Fruit fly (Drosophila melanogaster) whole organism, embryonic: ENCODE results near the gene CG46304.

Source experiments
- Antp ChIP-seq: fragments of 200-800 bp; sonication (Bioruptor generic); optimal IDR thresholded peaks from 3 replicates; lab custom pipeline; 2016; ENCODE audit warnings: missing biosample characterization, missing genetic modification characterization
- B-H1 ChIP-seq: fragments of 200-800 bp; sonication (Bioruptor generic); IDR thresholded peaks from 3 replicates; pipeline ENCODE4 v1.3.6; 2022; ENCODE audit warnings: missing biosample characterization, missing genetic modification characterization
- CG10321 ChIP-seq: fragments of 200-800 bp; sonication (Bioruptor generic); IDR thresholded peaks from 2 replicates; pipeline ENCODE4 v1.3.6; 2022; ENCODE audit warnings: missing biosample characterization, missing genetic modification characterization
- CG10543 ChIP-seq: fragments of 200-800 bp; sonication (Bioruptor generic); optimal IDR thresholded peaks from 3 replicates; lab custom pipeline; 2017; ENCODE audit warnings: missing biosample characterization, mild to moderate bottlenecking, missing genetic modification characterization, moderate library complexity
- CG11504 ChIP-seq: fragments of 200-800 bp; sonication (Bioruptor generic); optimal IDR thresholded peaks from 3 replicates; lab custom pipeline; 2019; ENCODE audit warnings: missing biosample characterization, mild to moderate bottlenecking, missing genetic modification characterization, moderate library complexity
- CG12104 ChIP-seq: fragments of 200-800 bp; sonication (Bioruptor generic); optimal IDR thresholded peaks from 3 replicates; lab custom pipeline; 2016; ENCODE audit warnings: missing biosample characterization, missing genetic modification characterization
- CG12299 ChIP-seq: fragments of 200-800 bp; sonication (Bioruptor generic); optimal IDR thresholded peaks from 2 replicates; lab custom pipeline; 2018; ENCODE audit warnings: missing biosample characterization, mild to moderate bottlenecking, missing genetic modification characterization
- CG12744 ChIP-seq: fragments of 200-800 bp; sonication (Bioruptor generic); optimal IDR thresholded peaks from 2 replicates; lab custom pipeline; 2016; ENCODE audit warnings: missing biosample characterization, missing genetic modification characterization
- CG12769 ChIP-seq: fragments of 200-800 bp; sonication (Bioruptor generic); optimal IDR thresholded peaks from 2 replicates; lab custom pipeline; 2019; ENCODE audit warnings: missing biosample characterization, mild to moderate bottlenecking, missing genetic modification characterization, moderate library complexity
- CG13424 ChIP-seq: fragments of 200-800 bp; sonication (Bioruptor generic); optimal IDR thresholded peaks from 2 replicates; lab custom pipeline; 2019; ENCODE audit warnings: missing biosample characterization, mild to moderate bottlenecking, missing genetic modification characterization, moderate library complexity
- CG14050 ChIP-seq: fragments of 200-800 bp; sonication (Bioruptor generic); IDR thresholded peaks from 3 replicates; pipeline ENCODE4 v1.3.6; 2022; ENCODE audit warnings: missing biosample characterization, missing genetic modification characterization
- CG17802 ChIP-seq: fragments of 200-800 bp; sonication (Bioruptor generic); optimal IDR thresholded peaks from 2 replicates; lab custom pipeline; 2018; ENCODE audit warnings: missing biosample characterization, mild to moderate bottlenecking, missing genetic modification characterization, moderate library complexity
- CG34376 ChIP-seq: fragments of 200-800 bp; sonication (Bioruptor generic); optimal IDR thresholded peaks from 2 replicates; lab custom pipeline; 2018; ENCODE audit warnings: missing biosample characterization, mild to moderate bottlenecking, missing genetic modification characterization
- CG5245 ChIP-seq: fragments of 200-800 bp; sonication (Bioruptor generic); optimal IDR thresholded peaks from 3 replicates; lab custom pipeline; 2016; ENCODE audit warnings: missing biosample characterization, missing genetic modification characterization
- CG6175 ChIP-seq: fragments of 200-800 bp; sonication (Bioruptor generic); IDR thresholded peaks from 3 replicates; pipeline ENCODE4 v1.3.6; 2022; ENCODE audit warnings: missing biosample characterization, missing genetic modification characterization
- CG6683 ChIP-seq: fragments of 200-800 bp; sonication (Bioruptor generic); optimal IDR thresholded peaks from 2 replicates; lab custom pipeline; 2017; ENCODE audit warnings: missing biosample characterization, mild to moderate bottlenecking, missing genetic modification characterization, missing genetic modification reagents
- CG7372 ChIP-seq: fragments of 200-800 bp; sonication (Bioruptor generic); IDR thresholded peaks from 2 replicates; pipeline ENCODE4 v1.3.6; 2022; ENCODE audit warnings: missing biosample characterization, missing genetic modification characterization
- CG7786 ChIP-seq: fragments of 200-800 bp; sonication (Bioruptor generic); optimal IDR thresholded peaks from 2 replicates; lab custom pipeline; 2016; ENCODE audit warnings: missing biosample characterization, missing genetic modification characterization
- CG8388 ChIP-seq: fragments of 200-800 bp; sonication (Bioruptor generic); optimal IDR thresholded peaks from 2 replicates; lab custom pipeline; 2019; ENCODE audit warnings: missing biosample characterization, mild to moderate bottlenecking, missing genetic modification characterization, moderate library complexity
- CG8924 ChIP-seq: fragments of 200-800 bp; optimal IDR thresholded peaks from 3 replicates; lab custom pipeline; 2019; ENCODE audit warnings: missing biosample characterization, mild to moderate bottlenecking, missing genetic modification characterization, moderate library complexity
- CG9817 ChIP-seq: fragments of 200-800 bp; sonication (Bioruptor generic); optimal IDR thresholded peaks from 2 replicates; lab custom pipeline; 2018; ENCODE audit warnings: missing biosample characterization, mild to moderate bottlenecking, missing genetic modification characterization, moderate library complexity
- D19B ChIP-seq: fragments of 200-800 bp; sonication (Bioruptor generic); optimal IDR thresholded peaks from 2 replicates; lab custom pipeline; 2017; ENCODE audit warnings: missing biosample characterization, mild to moderate bottlenecking, missing genetic modification characterization
- E2f2 ChIP-seq: fragments of 200-800 bp; sonication (Bioruptor generic); IDR thresholded peaks from 2 replicates; pipeline ENCODE4 v1.3.6; 2022; ENCODE audit warnings: missing biosample characterization, missing genetic modification characterization
- GATAe ChIP-seq: fragments of 200-800 bp; sonication (Bioruptor generic); conservative IDR thresholded peaks from 2 replicates; pipeline ENCODE4 v1.3.6; 2022; ENCODE audit warnings: missing biosample characterization, missing genetic modification characterization
- H2.0 ChIP-seq: fragments of 200-800 bp; sonication (Bioruptor generic); IDR thresholded peaks from 2 replicates; pipeline ENCODE4 v1.3.6; 2022; ENCODE audit warnings: missing biosample characterization, missing genetic modification characterization
- MTF-1 ChIP-seq: fragments of 200-800 bp; sonication (Bioruptor generic); optimal IDR thresholded peaks from 2 replicates; lab custom pipeline; 2018; ENCODE audit warnings: missing biosample characterization, mild to moderate bottlenecking, missing genetic modification characterization, borderline replicate concordance
- Med ChIP-seq: fragments of 200-800 bp; sonication (Bioruptor generic); peaks from one replicate; lab custom pipeline; 2016; ENCODE audit warnings: missing biosample characterization, missing genetic modification characterization, mild to moderate bottlenecking, inconsistent platforms, moderate library complexity
- Nf-YC ChIP-seq: fragments of 200-800 bp; optimal IDR thresholded peaks from 3 replicates; lab custom pipeline; 2019; ENCODE audit warnings: missing biosample characterization, mild to moderate bottlenecking, missing genetic modification characterization, moderate library complexity
- Optix ChIP-seq: fragments of 200-800 bp; sonication (Bioruptor generic); IDR thresholded peaks from 3 replicates; pipeline ENCODE4 v1.3.6; 2022; ENCODE audit warnings: missing biosample characterization, missing genetic modification characterization
- Poxn ChIP-seq: fragments of 200-800 bp; sonication (Bioruptor generic); IDR thresholded peaks from 2 replicates; pipeline ENCODE4 v1.3.6; 2022; ENCODE audit warnings: missing biosample characterization, missing genetic modification characterization
- Ptx1 ChIP-seq: fragments of 200-800 bp; sonication (Bioruptor generic); IDR thresholded peaks from 2 replicates; pipeline ENCODE4 v1.3.6; 2022; ENCODE audit warnings: missing biosample characterization, missing genetic modification characterization
- Sox100B ChIP-seq: fragments of 200-800 bp; sonication (Bioruptor generic); optimal IDR thresholded peaks from 3 replicates; lab custom pipeline; 2018; ENCODE audit warnings: missing biosample characterization, mild to moderate bottlenecking, missing genetic modification characterization
- ara ChIP-seq: fragments of 200-800 bp; sonication (Bioruptor generic); IDR thresholded peaks from 2 replicates; pipeline ENCODE4 v1.3.6; 2022; ENCODE audit warnings: missing biosample characterization, missing genetic modification characterization
- ase ChIP-seq: fragments of 200-800 bp; sonication (Bioruptor generic); IDR thresholded peaks from 3 replicates; pipeline ENCODE4 v1.3.6; 2022; ENCODE audit warnings: missing biosample characterization, missing genetic modification characterization
- az2 ChIP-seq: fragments of 200-800 bp; sonication (Bioruptor generic); optimal IDR thresholded peaks from 3 replicates; lab custom pipeline; 2016; ENCODE audit warnings: missing biosample characterization, missing genetic modification characterization
- bsh ChIP-seq, 2 experiments: fragments of 200-800 bp; sonication (Bioruptor generic); optimal IDR thresholded peaks; 2 replicates each; lab custom pipeline; 2017 to 2018; ENCODE audit warnings: mild to moderate bottlenecking in 2 of 2, missing biosample characterization in 2 of 2, missing genetic modification characterization in 2 of 2, moderate library complexity in 1 of 2
- chn ChIP-seq: fragments of 200-800 bp; sonication (Bioruptor generic); optimal IDR thresholded peaks from 2 replicates; lab custom pipeline; 2016; ENCODE audit warnings: missing biosample characterization, missing genetic modification characterization
- dpn ChIP-seq, 2 experiments: fragments of 200-800 bp; sonication (Bioruptor generic); optimal IDR thresholded peaks; 3 replicates each; lab custom pipeline; 2016; ENCODE audit warnings: missing biosample characterization in 2 of 2, missing genetic modification characterization in 2 of 2
- gce ChIP-seq: fragments of 200-800 bp; sonication (Bioruptor generic); IDR thresholded peaks from 3 replicates; pipeline ENCODE4 v1.3.6; 2022; ENCODE audit warnings: missing biosample characterization, missing genetic modification characterization
- gsb ChIP-seq: fragments of 200-800 bp; sonication (Bioruptor generic); IDR thresholded peaks from 2 replicates; pipeline ENCODE4 v1.3.6; 2022; ENCODE audit warnings: missing biosample characterization, missing genetic modification characterization
- ken ChIP-seq: fragments of 200-800 bp; sonication (Bioruptor generic); IDR thresholded peaks from 3 replicates; pipeline ENCODE4 v1.3.6; 2022; ENCODE audit warnings: missing biosample characterization, missing genetic modification characterization
- org-1 ChIP-seq: fragments of 200-800 bp; sonication (Bioruptor generic); optimal IDR thresholded peaks from 2 replicates; lab custom pipeline; 2017; ENCODE audit warnings: missing biosample characterization, missing genetic modification characterization
- pb ChIP-seq: fragments of 200-800 bp; sonication (Bioruptor generic); optimal IDR thresholded peaks from 3 replicates; lab custom pipeline; 2016; ENCODE audit warnings: missing biosample characterization, missing genetic modification characterization
- ranshi ChIP-seq: fragments of 200-800 bp; sonication (Bioruptor generic); IDR thresholded peaks from 2 replicates; pipeline ENCODE4 v1.3.6; 2022; ENCODE audit warnings: missing biosample characterization, missing genetic modification characterization
- sima ChIP-seq: fragments of 200-800 bp; sonication (Bioruptor generic); optimal IDR thresholded peaks from 2 replicates; lab custom pipeline; 2016; ENCODE audit warnings: missing biosample characterization, missing genetic modification characterization
- tap ChIP-seq: fragments of 200-800 bp; optimal IDR thresholded peaks from 3 replicates; lab custom pipeline; 2019; ENCODE audit warnings: missing biosample characterization, mild to moderate bottlenecking, missing genetic modification characterization, moderate library complexity
- tgo ChIP-seq: fragments of 200-800 bp; sonication (Bioruptor generic); IDR thresholded peaks from 3 replicates; pipeline ENCODE4 v1.3.6; 2022; ENCODE audit warnings: missing biosample characterization, missing genetic modification characterization
- tin ChIP-seq: fragments of 200-800 bp; sonication (Bioruptor generic); optimal IDR thresholded peaks from 3 replicates; lab custom pipeline; 2016; ENCODE audit warnings: missing biosample characterization, missing genetic modification characterization
- tio ChIP-seq: fragments of 200-800 bp; sonication (Bioruptor generic); optimal IDR thresholded peaks from 2 replicates; lab custom pipeline; 2017; ENCODE audit warnings: missing biosample characterization, missing genetic modification characterization, inconsistent platforms
- twi ChIP-seq: fragments of 200-800 bp; optimal IDR thresholded peaks from 2 replicates; lab custom pipeline; 2019; ENCODE audit warnings: missing biosample characterization, mild to moderate bottlenecking, missing genetic modification characterization, moderate library complexity
- usp ChIP-seq: fragments of >200 bp; optimal IDR thresholded peaks from 2 replicates; lab custom pipeline; 2017; ENCODE audit warnings: missing biosample characterization, missing genetic modification characterization

The CG46304 gene

dm6 chr2L:18948065-18948723 lies 2.1 kb downstream of the CG46304 start (continued):
- TF ChIP-seq tgo (GFP tag; lab: Robert Waterston, UW) (no peak), chn (peak; percentile 25), CG13424 (tag; lab: Kevin White, UChicago) (peak; percentile 91), pb (GFP tag; lab: Kevin White, UChicago) (no peak), tap (tag; lab: Kevin White, UChicago) (peak; percentile 62), ara (GFP tag; lab: Robert Waterston, UW) (peak; percentile 30; the same call in 1 of the 2 replicates), D19B (GFP tag; lab: Kevin White, UChicago) (no peak), Antp (GFP tag; lab: Kevin White, UChicago) (no peak), tio (GFP tag; lab: Kevin White, UChicago) (peak; percentile 76), CG9817 (tag; lab: Kevin White, UChicago) (peak; percentile 38), Poxn (GFP tag; lab: Robert Waterston, UW) (no peak), CG17802 (tag; lab: Kevin White, UChicago) (peak; percentile 45), Ptx1 (GFP tag; lab: Robert Waterston, UW) (peak; percentile 67), gsb (GFP tag; lab: Robert Waterston, UW) (no peak), CG8924 (tag; lab: Kevin White, UChicago) (peak; percentile 87), CG34376 (GFP tag; lab: Kevin White, UChicago) (no peak), CG6683 (GFP tag; lab: Kevin White, UChicago) (peak; percentile 19), Med (GFP tag; lab: Kevin White, UChicago) (peak; percentile 56), ase (no peak), tin (GFP tag; lab: Kevin White, UChicago) (peak; percentile 25), CG14050 (GFP tag; lab: Robert Waterston, UW) (0 out of 3 replicates have a peak, but pooled peaks have one; percentile 11), CG7786 (GFP tag; lab: Kevin White, UChicago) (peak; percentile 19), sima (GFP tag; lab: Kevin White, UChicago) (no peak), CG5245 (GFP tag; lab: Kevin White, UChicago) (peak; percentile 8), usp (GFP tag; lab: Kevin White, UChicago) (no peak), CG10321 (GFP tag; lab: Robert Waterston, UW) (no peak), CG8388 (peak; percentile 75), dpn (GFP tag; optimal IDR thresholded peaks at IDR 0.05; lab: Kevin White, UChicago) (peak; percentile 24 to 77), ranshi (GFP tag; lab: Robert Waterston, UW) (peak; percentile 19; the same call in 1 of the 2 replicates), CG6175 (GFP tag; lab: Robert Waterston, UW) (no peak), gce (no peak), bsh (GFP tag; optimal IDR thresholded peaks at IDR 0.05; lab: Kevin White, UChicago) (peak; percentile 93 to 95), CG12104 (GFP tag; lab: Kevin White, UChicago) (no peak), CG10543 (GFP tag; lab: Kevin White, UChicago) (peak; percentile 41), CG11504 (no peak), CG12769 (tag; lab: Kevin White, UChicago) (no peak), Sox100B (peak; percentile 73), org-1 (GFP tag; lab: Kevin White, UChicago) (peak; percentile 54), GATAe (GFP tag; lab: Robert Waterston, UW) (no peak), twi (tag; lab: Kevin White, UChicago) (peak; percentile 36), H2.0 (GFP tag; lab: Robert Waterston, UW) (0 out of 2 replicates have a peak, but pooled peaks have one; percentile 10), Nf-YC (tag; lab: Kevin White, UChicago) (peak; percentile 22), B-H1 (GFP tag; lab: Robert Waterston, UW) (peak; percentile 50; the same call in 2 of the 3 replicates), CG12744 (no peak), CG7372 (GFP tag; lab: Robert Waterston, UW) (0 out of 2 replicates have a peak, but pooled peaks have one; percentile 16), MTF-1 (GFP tag; lab: Kevin White, UChicago) (no peak), Optix (GFP tag; lab: Robert Waterston, UW) (no peak), az2 (GFP tag; lab: Kevin White, UChicago) (peak; percentile 81), ken (GFP tag; lab: Robert Waterston, UW) (peak; percentile 61; the same call in 1 of the 3 replicates), CG12299 (tag; lab: Kevin White, UChicago) (peak; percentile 34), E2f2 (GFP tag; lab: Robert Waterston, UW) (no peak)
